Worm (Caenorhabditis elegans) whole organism, young adult: ENCODE data around the gene dpy-13.

Source experiments
- F55B11.4 ChIP-seq: sonication (generic microtip); optimal IDR thresholded peaks from 2 replicates; lab custom pipeline; 2016; ENCODE audit warnings: missing compliant biosample characterization, missing genetic modification characterization, borderline replicate concordance; ENCODE audit not compliant: insufficient read depth
- T26A5.8 ChIP-seq: sonication (generic microtip); optimal IDR thresholded peaks from 2 replicates; lab custom pipeline; 2016; ENCODE audit warnings: missing genetic modification characterization, missing compliant biosample characterization
- ama-1 ChIP-seq, 3 experiments: fragments of 150-350 bp in 1 of 3; sonication (generic microtip) in 2 of 3; optimal IDR thresholded peaks; 2 replicates each; lab custom pipeline; 2014 to 2018; ENCODE audit warnings: missing biosample characterization in 2 of 3, missing genetic modification characterization in 2 of 3, missing genetic modification reagents in 2 of 3
- dpl-1 ChIP-seq: fragments of 150-350 bp; optimal IDR thresholded peaks from 2 replicates; lab custom pipeline; 2014; ENCODE audit warnings: missing biosample characterization, missing genetic modification reagents, missing genetic modification characterization
- efl-1 ChIP-seq: fragments of 150-350 bp; optimal IDR thresholded peaks from 2 replicates; lab custom pipeline; 2014; ENCODE audit warnings: missing biosample characterization, missing genetic modification reagents, missing genetic modification characterization
- fkh-3 ChIP-seq: sonication (generic microtip); optimal IDR thresholded peaks from 2 replicates; lab custom pipeline; 2016; ENCODE audit warnings: mild to moderate bottlenecking, missing genetic modification characterization, missing compliant biosample characterization
- lsy-27 ChIP-seq: sonication (generic microtip); optimal IDR thresholded peaks from 2 replicates; lab custom pipeline; 2017; ENCODE audit warnings: missing genetic modification characterization, mild to moderate bottlenecking, missing compliant biosample characterization, antibody characterized with exemption, missing genotype, borderline replicate concordance; ENCODE audit not compliant: insufficient read depth
- nhr-90 ChIP-seq: sonication (generic microtip); optimal IDR thresholded peaks from 2 replicates; lab custom pipeline; 2016; ENCODE audit warnings: missing genotype, mild to moderate bottlenecking, missing genetic modification characterization, missing compliant biosample characterization
- unc-130 ChIP-seq: sonication (generic microtip); optimal IDR thresholded peaks from 2 replicates; lab custom pipeline; 2016; ENCODE audit warnings: missing genetic modification reagents, missing genetic modification characterization, missing compliant biosample characterization
- unc-62 ChIP-seq: fragments of 150-350 bp; optimal IDR thresholded peaks from 2 replicates; lab custom pipeline; 2014; ENCODE audit warnings: missing biosample characterization, missing genetic modification reagents, missing genetic modification characterization
- zim-3 ChIP-seq: sonication (generic microtip); optimal IDR thresholded peaks from 2 replicates; lab custom pipeline; 2017; ENCODE audit warnings: mild to moderate bottlenecking, missing genetic modification characterization, moderate library complexity, missing compliant biosample characterization

DNA sequence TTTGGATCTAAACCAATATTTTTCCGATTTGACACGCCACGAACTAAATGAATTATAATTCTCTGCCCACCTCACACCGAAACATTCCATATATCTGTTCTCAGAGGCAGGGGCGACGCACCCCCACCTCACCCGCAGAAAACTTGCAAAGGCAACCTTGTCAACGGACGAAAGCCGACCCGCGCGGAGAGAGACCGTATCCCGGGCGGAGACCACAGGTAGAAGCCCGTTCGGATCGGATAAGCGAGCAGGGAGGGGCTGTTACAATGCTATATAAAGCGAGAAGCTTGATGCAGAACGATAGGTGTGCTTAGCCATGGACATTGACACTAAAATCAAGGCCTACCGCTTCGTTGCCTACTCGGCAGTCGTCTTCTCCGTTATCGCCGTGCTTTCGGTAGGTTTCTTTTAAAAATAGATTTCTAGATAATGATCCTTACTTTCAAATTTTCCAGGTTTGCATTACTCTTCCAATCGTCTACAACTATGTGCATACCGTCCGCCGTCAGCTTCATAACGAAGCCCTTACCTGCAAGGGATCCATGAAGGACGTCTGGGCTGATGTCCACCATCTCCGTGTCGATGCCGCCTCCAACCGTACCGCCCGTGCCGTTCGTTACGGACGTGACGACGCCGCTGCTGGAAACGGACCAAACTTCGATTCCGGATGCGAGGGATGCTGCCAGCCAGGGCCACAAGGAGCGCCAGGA lies at the start of gene dpy-13, which contains the start of gene zipt-2.2:
- TF ChIP-seq efl-1 (GFP tag; lab: Kevin White, UChicago), result no peak
- TF ChIP-seq ama-1 (optimal IDR thresholded peaks at IDR 0.05; lab: Kevin White, UChicago), result no peak
- TF ChIP-seq ama-1 (GFP tag; optimal IDR thresholded peaks at IDR 0.05; lab: Kevin White, UChicago), result no peak
- no peak for TF ChIP-seq T26A5.8
- TF ChIP-seq unc-62 (GFP tag; lab: Kevin White, UChicago), result no peak
- TF ChIP-seq unc-130 (GFP tag; lab: Kevin White, UChicago), result no peak
- no peak for TF ChIP-seq lsy-27
- no peak for TF ChIP-seq fkh-3 (tag; lab: Kevin White, UChicago)
- TF ChIP-seq nhr-90 (tag; lab: Kevin White, UChicago), result no peak
- TF ChIP-seq zim-3 (tag; lab: Kevin White, UChicago), result no peak
- no peak for TF ChIP-seq F55B11.4 (tag; lab: Kevin White, UChicago)
- TF ChIP-seq dpl-1 (GFP tag; lab: Kevin White, UChicago), result no peak
